Fruit fly (Drosophila melanogaster): ENCODE measurements around the gene zye.

- no peak for TF ChIP-seq CG7101 (tag; optimal IDR thresholded peaks at IDR 0.05)
- TF ChIP-seq ovo (GFP tag; optimal IDR thresholded peaks at IDR 0.05): no peak
- TF ChIP-seq CG11617 (GFP tag; optimal IDR thresholded peaks at IDR 0.05): no peak
- no peak for TF ChIP-seq tj (GFP tag; optimal IDR thresholded peaks at IDR 0.05)
- no peak for TF ChIP-seq kay (GFP tag; ENCODE audit: borderline replicate concordance)
Measured at dm6 chr3L:20464677-20465076, 51.3 kb downstream of the zye start, which contains the start of gene atk.

Data from whole organism, adult.